Fruit fly (Drosophila melanogaster): ENCODE measurements around the gene CG7058.

- TF ChIP-seq Myc (optimal IDR thresholded peaks at IDR 0.05) = no peak
- no peak for TF ChIP-seq psq (optimal IDR thresholded peaks at IDR 0.05)
- no peak for TF ChIP-seq Sin3A (optimal IDR thresholded peaks at IDR 0.05)
- TF ChIP-seq insv (optimal IDR thresholded peaks at IDR 0.05) = no peak
Measured at dm6 chrX:18835003-18835402, 28.5 kb downstream of the CG7058 start.
